Fruit fly (Drosophila melanogaster) Kc167 (cell line): ENCODE measurements around the gene TfIIA-S.

Experiments
- h ChIP-seq: fragments of >200 bp; optimal IDR thresholded peaks from 3 replicates; lab custom pipeline; 2018; ENCODE audit warnings: missing external identifiers
- insv ChIP-seq: fragments of >200 bp; optimal IDR thresholded peaks from 3 replicates; lab custom pipeline; 2018; ENCODE audit warnings: missing external identifiers
- psq ChIP-seq: fragments of >200 bp; optimal IDR thresholded peaks from 2 replicates; lab custom pipeline; 2017; ENCODE audit warnings: missing external identifiers

DNA sequence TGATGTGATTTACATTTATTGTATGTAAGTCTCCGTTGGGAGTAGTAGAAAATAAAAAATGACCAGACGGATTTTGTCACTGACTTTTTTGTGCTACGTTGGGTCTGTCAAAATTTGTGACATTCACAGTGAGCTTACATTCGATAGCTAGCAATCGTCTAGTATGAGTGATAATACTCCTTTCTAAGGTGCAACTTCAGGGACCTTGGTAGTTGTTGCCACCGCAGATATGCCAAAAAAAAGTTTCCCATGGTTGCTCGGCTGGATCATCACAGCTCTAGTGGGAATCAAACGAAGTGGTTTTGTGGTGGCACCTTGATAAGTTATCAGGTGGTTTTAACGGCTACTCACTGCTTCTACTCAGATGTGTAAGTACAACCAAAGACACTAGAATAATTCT lies 2.6 kb upstream of the TfIIA-S start, which contains the start of gene tbrd-1:
- no peak for TF ChIP-seq h (lab: Kevin White, UChicago)
- no peak for TF ChIP-seq psq (lab: Kevin White, UChicago)
- no peak for TF ChIP-seq insv
